Fruit fly (Drosophila melanogaster) Kc167 (cell line): ENCODE measurements around the gene yrt.

Experiments used
- Myc ChIP-seq: fragments of >200 bp; optimal IDR thresholded peaks from 2 replicates; lab custom pipeline; 2017; ENCODE audit warnings: missing external identifiers
- h ChIP-seq: fragments of >200 bp; optimal IDR thresholded peaks from 3 replicates; lab custom pipeline; 2018; ENCODE audit warnings: missing external identifiers
- insv ChIP-seq: fragments of >200 bp; optimal IDR thresholded peaks from 3 replicates; lab custom pipeline; 2018; ENCODE audit warnings: missing external identifiers
- psq ChIP-seq: fragments of >200 bp; optimal IDR thresholded peaks from 2 replicates; lab custom pipeline; 2017; ENCODE audit warnings: missing external identifiers
- ttk ChIP-seq: sonication (Bioruptor generic); optimal IDR thresholded peaks from 2 replicates; lab custom pipeline; 2017; ENCODE audit warnings: missing external identifiers

dm6 chr3R:13450338-13450737 is 15.6 kb upstream of the yrt start, which contains the start of gene side-IV:
- TF ChIP-seq ttk: no peak
- TF ChIP-seq psq: no peak
- TF ChIP-seq h: no peak
- TF ChIP-seq Myc (lab: Kevin White, UChicago): no peak
- no peak for TF ChIP-seq insv
